Worm (Caenorhabditis elegans): ENCODE data around the gene sdz-1.
A peak's percentile ranks its signal among the peaks of the same experiment; 100 is the strongest.

sdz-1 gene

ce11 chrIII:8653875-8654386 is 46.2 kb downstream of the sdz-1 start, which contains the start of gene F22B7.9 (continued):
- no peak for TF ChIP-seq ceh-62 (tag; optimal IDR thresholded peaks at IDR 0.05)
- TF ChIP-seq mdl-1 (tag; optimal IDR thresholded peaks at IDR 0.05): peak in 1 of 2 experiments; percentile 39
- no peak for TF ChIP-seq zip-11 (GFP tag; IDR thresholded peaks at IDR 0.05)
- peak; percentile 70 for TF ChIP-seq dve-1 (tag; optimal IDR thresholded peaks at IDR 0.05; ENCODE audit: insufficient read depth)
- peak; percentile 2 for TF ChIP-seq spr-1 (tag; optimal IDR thresholded peaks at IDR 0.05)
- TF ChIP-seq skn-1 (tag; optimal IDR thresholded peaks at IDR 0.05): no peak
- no peak for TF ChIP-seq php-3 (GFP tag; IDR thresholded peaks at IDR 0.05)
- TF ChIP-seq duxl-1 (tag; optimal IDR thresholded peaks at IDR 0.05; ENCODE audit: poor library complexity): no peak
- TF ChIP-seq nhr-48 (tag; optimal IDR thresholded peaks at IDR 0.05): peak; percentile 6
- TF ChIP-seq Y75B8A.6 (GFP tag; IDR thresholded peaks at IDR 0.05): no peak
- no peak for TF ChIP-seq dmd-8 (GFP tag; IDR thresholded peaks at IDR 0.05)
- TF ChIP-seq ceh-32 (tag; optimal IDR thresholded peaks at IDR 0.05; ENCODE audit: poor library complexity): no peak
- TF ChIP-seq dmd-9 (GFP tag; IDR thresholded peaks at IDR 0.05): no peak
- TF ChIP-seq lsy-2 (tag; optimal IDR thresholded peaks at IDR 0.05): no peak
- TF ChIP-seq ztf-11 (tag; optimal IDR thresholded peaks at IDR 0.05): no peak
- TF ChIP-seq aly-2 (tag; optimal IDR thresholded peaks at IDR 0.05): no peak
- TF ChIP-seq Y5F2A.4 (GFP tag; optimal IDR thresholded peaks at IDR 0.05): no peak
- TF ChIP-seq R02D3.7 (tag; optimal IDR thresholded peaks at IDR 0.05): no peak
- TF ChIP-seq unc-39 (tag; optimal IDR thresholded peaks at IDR 0.05): no peak
- no peak for TF ChIP-seq ZK546.5 (tag; optimal IDR thresholded peaks at IDR 0.05)
- no peak for TF ChIP-seq cey-2 (tag; optimal IDR thresholded peaks at IDR 0.05; ENCODE audit: borderline replicate concordance, insufficient read depth)
- TF ChIP-seq dmd-6 (GFP tag; IDR thresholded peaks at IDR 0.05): peak; percentile 27; the same call in 1 of the 2 replicates
- TF ChIP-seq fos-1 (tag; optimal IDR thresholded peaks at IDR 0.05): no peak
- no peak for TF ChIP-seq daf-8 (GFP tag; IDR thresholded peaks at IDR 0.05)
- TF ChIP-seq egl-43 (GFP tag; IDR thresholded peaks at IDR 0.05): no peak
- no peak for TF ChIP-seq hmg-1.1 (GFP tag; IDR thresholded peaks at IDR 0.05)
- TF ChIP-seq daf-19 (GFP tag; conservative IDR thresholded peaks at IDR 0.05): no peak
- TF ChIP-seq nhr-11 (tag; optimal IDR thresholded peaks at IDR 0.05): no peak
- TF ChIP-seq lin-13 (GFP tag; optimal IDR thresholded peaks at IDR 0.05): no peak

ce11 chrIII:8653457-8653856 is 46.7 kb downstream of the sdz-1 start:
- TF ChIP-seq pha-4 (GFP tag; IDR thresholded peaks at IDR 0.05): no peak; the same call in 1 of the 2 replicates
- no peak for TF ChIP-seq pha-4 (tag; optimal IDR thresholded peaks at IDR 0.05)
- no peak for TF ChIP-seq daf-12 (tag; optimal IDR thresholded peaks at IDR 0.05)
- peak; percentile 21; the same call in 1 of the 2 replicates for TF ChIP-seq mdt-29 (GFP tag; IDR thresholded peaks at IDR 0.05)
- TF ChIP-seq nhr-48 (tag; optimal IDR thresholded peaks at IDR 0.05): no peak
- no peak for TF ChIP-seq saeg-2 (GFP tag; IDR thresholded peaks at IDR 0.05)
- no peak for TF ChIP-seq lin-15B (tag; optimal IDR thresholded peaks at IDR 0.05)
- TF ChIP-seq F49E8.2 (tag; optimal IDR thresholded peaks at IDR 0.05; ENCODE audit: borderline replicate concordance): no peak
- TF ChIP-seq mep-1 (tag; optimal IDR thresholded peaks at IDR 0.05): no peak
- TF ChIP-seq dmd-8 (GFP tag; IDR thresholded peaks at IDR 0.05): 0 out of 2 replicates have a peak, but pooled peaks have one; percentile 18
- no peak for TF ChIP-seq fkh-10 (GFP tag; optimal IDR thresholded peaks at IDR 0.05)
- TF ChIP-seq spr-3 (GFP tag; optimal IDR thresholded peaks at IDR 0.05): no peak
- no peak for TF ChIP-seq ztf-7 (tag; optimal IDR thresholded peaks at IDR 0.05)
- 0 out of 2 replicates have a peak, but pooled peaks have one; percentile 36 for TF ChIP-seq F26F4.8 (GFP tag; conservative IDR thresholded peaks at IDR 0.05)
- no peak for TF ChIP-seq F10B5.3 (tag; optimal IDR thresholded peaks at IDR 0.05)
- TF ChIP-seq ztf-11 (tag; optimal IDR thresholded peaks at IDR 0.05): no peak
- TF ChIP-seq gei-8 (GFP tag; optimal IDR thresholded peaks at IDR 0.05): no peak
- TF ChIP-seq nhr-41 (GFP tag; IDR thresholded peaks at IDR 0.05): no peak
- peak; percentile 76 for TF ChIP-seq lim-7 (GFP tag; IDR thresholded peaks at IDR 0.05)
- TF ChIP-seq F37D6.2 (tag; optimal IDR thresholded peaks at IDR 0.05): no peak
- TF ChIP-seq Y48G9A.11 (GFP tag; IDR thresholded peaks at IDR 0.05): peak; percentile 41; the same call in 1 of the 2 replicates
- no peak for TF ChIP-seq mxl-2 (GFP tag; conservative IDR thresholded peaks at IDR 0.05)
- TF ChIP-seq zfp-2 (tag; optimal IDR thresholded peaks at IDR 0.05): no peak
- no peak for TF ChIP-seq snpc-1.2 (GFP tag; IDR thresholded peaks at IDR 0.05)
- TF ChIP-seq hif-1 (tag; optimal IDR thresholded peaks at IDR 0.05): no peak
